Worm (Caenorhabditis elegans): ENCODE measurements around the gene mig-23.

The mig-23 gene

DNA sequence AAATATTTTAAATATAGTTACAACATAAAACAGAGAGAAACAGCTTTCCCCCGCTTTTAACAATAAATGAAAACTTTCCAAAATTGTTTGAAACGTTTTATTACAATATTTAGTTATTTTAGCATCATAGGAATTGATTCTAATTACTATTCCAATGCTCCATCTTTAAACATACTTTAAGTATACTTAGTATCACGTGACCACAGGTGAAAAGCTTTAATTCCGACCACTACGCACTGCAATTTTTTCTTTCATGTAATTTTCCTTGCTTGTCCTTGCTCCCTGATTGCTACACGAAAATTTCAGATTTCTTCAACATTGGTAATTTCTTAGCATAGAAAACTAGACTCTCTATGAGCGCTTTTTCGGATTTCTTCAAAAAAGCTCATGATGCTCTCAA, 51.6 kb downstream of the mig-23 start, which contains the start of gene tbc-16:
tbc-16 (plus strand) TSS at position 301 of the 400 bp plus-strand sequence.
- TF ChIP-seq nhr-28 (tag; optimal IDR thresholded peaks at IDR 0.05) (no peak), fos-1 (tag; optimal IDR thresholded peaks at IDR 0.05) (no peak), hmg-11 (tag; optimal IDR thresholded peaks at IDR 0.05) (no peak), pqm-1 (tag; optimal IDR thresholded peaks at IDR 0.05) (no peak), daf-12 (tag; optimal IDR thresholded peaks at IDR 0.05) (no peak), nhr-25 (tag; optimal IDR thresholded peaks at IDR 0.05) (no peak), ceh-9 (tag; optimal IDR thresholded peaks at IDR 0.05) (no peak), lin-39 (tag; optimal IDR thresholded peaks at IDR 0.05) (no peak), mdl-1 (tag; optimal IDR thresholded peaks at IDR 0.05) (no peak), fkh-2 (tag; optimal IDR thresholded peaks at IDR 0.05) (no peak), ztf-4 (tag; optimal IDR thresholded peaks at IDR 0.05) (no peak), mml-1 (tag; optimal IDR thresholded peaks at IDR 0.05) (no peak), elt-1 (tag; optimal IDR thresholded peaks at IDR 0.05) (no peak), R02D3.7 (tag; optimal IDR thresholded peaks at IDR 0.05) (no peak), lin-15B (tag; optimal IDR thresholded peaks at IDR 0.05) (no peak)

DNA sequence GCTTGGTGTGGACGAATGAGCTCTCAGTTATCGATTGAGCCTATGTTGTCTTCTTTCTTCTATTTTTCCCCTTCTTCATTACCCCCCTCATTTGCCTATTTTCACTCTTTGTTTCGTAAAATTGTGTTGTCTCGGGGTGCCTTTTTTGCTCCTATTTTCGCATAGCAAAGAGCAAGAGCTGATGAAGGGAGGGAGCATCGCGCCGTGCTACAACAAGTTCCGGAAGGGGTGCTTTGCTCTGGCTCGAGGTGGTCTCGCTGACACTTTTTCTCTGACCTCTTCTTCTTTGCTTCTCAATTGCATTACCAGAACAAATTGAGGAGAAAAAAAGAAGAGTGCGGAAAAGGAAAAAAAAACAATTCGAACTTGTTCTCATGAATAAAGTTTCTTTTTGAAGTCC, 52.7 kb downstream of the mig-23 start:
- TF ChIP-seq nfya-1 (tag; optimal IDR thresholded peaks at IDR 0.05; ENCODE audit: insufficient read depth): peak; percentile 11
- TF ChIP-seq fkh-10 (GFP tag; optimal IDR thresholded peaks at IDR 0.05): peak; percentile 93
- no peak for TF ChIP-seq unc-39 (tag; optimal IDR thresholded peaks at IDR 0.05)
- peak; percentile 35 for TF ChIP-seq lin-39 (tag; optimal IDR thresholded peaks at IDR 0.05)
- TF ChIP-seq nhr-25 (tag; optimal IDR thresholded peaks at IDR 0.05): no peak
- TF ChIP-seq sea-2 (GFP tag; optimal IDR thresholded peaks at IDR 0.05): peak; percentile 33
- no peak for TF ChIP-seq daf-12 (tag; optimal IDR thresholded peaks at IDR 0.05)
- no peak for TF ChIP-seq ceh-9 (tag; optimal IDR thresholded peaks at IDR 0.05)
- no peak for TF ChIP-seq nhr-43 (tag; optimal IDR thresholded peaks at IDR 0.05; ENCODE audit: poor library complexity, severe bottlenecking)
- no peak for TF ChIP-seq pqm-1 (tag; optimal IDR thresholded peaks at IDR 0.05)

Data from whole organism, L3 larva.